Fruit fly (Drosophila melanogaster) whole organism, embryonic: Measurements from ENCODE around the gene SerRS.

Source experiments
- Aef1 ChIP-seq: fragments of 200-800 bp; sonication (Bioruptor generic); IDR thresholded peaks from 3 replicates; pipeline ENCODE4 v1.3.6; 2022; ENCODE audit warnings: missing biosample characterization, missing genetic modification characterization
- Atf6 ChIP-seq: fragments of 200-800 bp; sonication (Bioruptor generic); IDR thresholded peaks from 2 replicates; pipeline ENCODE4 v1.3.6; 2022; ENCODE audit warnings: missing biosample characterization, missing genetic modification characterization
- Bdp1 ChIP-seq: fragments of 200-800 bp; sonication (Bioruptor generic); optimal IDR thresholded peaks from 3 replicates; lab custom pipeline; 2016; ENCODE audit warnings: missing biosample characterization, missing genetic modification characterization
- Bteb2 ChIP-seq: fragments of 200-800 bp; sonication (Bioruptor generic); optimal IDR thresholded peaks from 2 replicates; lab custom pipeline; 2016; ENCODE audit warnings: missing biosample characterization, missing genetic modification characterization
- CG10147 ChIP-seq: fragments of 200-800 bp; sonication (Bioruptor generic); optimal IDR thresholded peaks from 2 replicates; lab custom pipeline; 2019; ENCODE audit warnings: missing biosample characterization, mild to moderate bottlenecking, missing genetic modification characterization, moderate library complexity
- CG10543 ChIP-seq: fragments of 200-800 bp; sonication (Bioruptor generic); optimal IDR thresholded peaks from 3 replicates; lab custom pipeline; 2017; ENCODE audit warnings: missing biosample characterization, mild to moderate bottlenecking, missing genetic modification characterization, moderate library complexity
- CG12299 ChIP-seq: fragments of 200-800 bp; sonication (Bioruptor generic); optimal IDR thresholded peaks from 2 replicates; lab custom pipeline; 2018; ENCODE audit warnings: missing biosample characterization, mild to moderate bottlenecking, missing genetic modification characterization
- CG12659 ChIP-seq: fragments of 200-800 bp; sonication (Bioruptor generic); optimal IDR thresholded peaks from 3 replicates; lab custom pipeline; 2017; ENCODE audit warnings: mild to moderate bottlenecking, missing biosample characterization, missing genetic modification reagents, missing genetic modification characterization
- CG13296 ChIP-seq: fragments of 200-800 bp; sonication (Bioruptor generic); optimal IDR thresholded peaks from 3 replicates; lab custom pipeline; 2018; ENCODE audit warnings: missing biosample characterization, mild to moderate bottlenecking, missing genetic modification characterization
- CG13775 ChIP-seq: fragments of 200-800 bp; sonication (Bioruptor generic); optimal IDR thresholded peaks from 3 replicates; lab custom pipeline; 2017; ENCODE audit warnings: missing biosample characterization, mild to moderate bottlenecking, missing genetic modification characterization
- CG14441 ChIP-seq: fragments of 200-800 bp; sonication (Bioruptor generic); IDR thresholded peaks from 2 replicates; pipeline ENCODE4 v1.3.6; 2022; ENCODE audit warnings: missing biosample characterization, missing genetic modification characterization
- CG1529 ChIP-seq: fragments of 200-800 bp; sonication (Bioruptor generic); optimal IDR thresholded peaks from 3 replicates; lab custom pipeline; 2018; ENCODE audit warnings: missing biosample characterization, missing genetic modification characterization
- CG17361 ChIP-seq: fragments of 200-800 bp; sonication (Bioruptor generic); IDR thresholded peaks from 3 replicates; pipeline ENCODE4 v1.3.6; 2022; ENCODE audit warnings: missing biosample characterization, missing genetic modification characterization
- CG31365 ChIP-seq: fragments of 200-800 bp; sonication (Bioruptor generic); optimal IDR thresholded peaks from 2 replicates; lab custom pipeline; 2018; ENCODE audit warnings: missing biosample characterization, mild to moderate bottlenecking, missing genetic modification characterization
- CG32772 ChIP-seq: fragments of 200-800 bp; sonication (Bioruptor generic); IDR thresholded peaks from 2 replicates; pipeline ENCODE4 v1.3.6; 2022; ENCODE audit warnings: missing biosample characterization, missing genetic modification characterization
- CG3407 ChIP-seq: fragments of 200-800 bp; sonication (Bioruptor generic); optimal IDR thresholded peaks from 2 replicates; lab custom pipeline; 2018; ENCODE audit warnings: missing biosample characterization, mild to moderate bottlenecking, missing genetic modification characterization
- CG34376 ChIP-seq: fragments of 200-800 bp; sonication (Bioruptor generic); optimal IDR thresholded peaks from 2 replicates; lab custom pipeline; 2018; ENCODE audit warnings: missing biosample characterization, mild to moderate bottlenecking, missing genetic modification characterization
- CG43689 ChIP-seq: fragments of 200-800 bp; sonication (Bioruptor generic); IDR thresholded peaks from 2 replicates; pipeline ENCODE4 v1.3.6; 2022; ENCODE audit warnings: missing biosample characterization, missing genetic modification characterization
- CG5245 ChIP-seq: fragments of 200-800 bp; sonication (Bioruptor generic); optimal IDR thresholded peaks from 3 replicates; lab custom pipeline; 2016; ENCODE audit warnings: missing biosample characterization, missing genetic modification characterization
- CG6254 ChIP-seq: fragments of 200-800 bp; sonication (Bioruptor generic); optimal IDR thresholded peaks from 3 replicates; lab custom pipeline; 2017; ENCODE audit warnings: mild to moderate bottlenecking, missing biosample characterization, missing genetic modification reagents, missing genetic modification characterization
- CG6272 ChIP-seq: fragments of 200-800 bp; sonication (Bioruptor generic); IDR thresholded peaks from 2 replicates; pipeline ENCODE4 v1.3.6; 2022; ENCODE audit warnings: missing biosample characterization, missing genetic modification characterization
- CG8089 ChIP-seq: fragments of 200-800 bp; sonication (Bioruptor generic); optimal IDR thresholded peaks from 3 replicates; lab custom pipeline; 2016; ENCODE audit warnings: missing biosample characterization, missing genetic modification characterization
- CG9609 ChIP-seq: fragments of 200-800 bp; sonication (Bioruptor generic); optimal IDR thresholded peaks from 3 replicates; lab custom pipeline; 2016; ENCODE audit warnings: missing biosample characterization, missing genetic modification characterization
- E2f1 ChIP-seq: fragments of 200-800 bp; sonication (Bioruptor generic); IDR thresholded peaks from 2 replicates; pipeline ENCODE4 v1.3.6; 2022; ENCODE audit warnings: missing biosample characterization, missing genetic modification characterization
- Eip74EF ChIP-seq, 2 experiments: fragments of 200-800 bp in 1 of 2; fragments of >200 bp in 1 of 2; sonication (Bioruptor generic) in 1 of 2; optimal IDR thresholded peaks; 2 replicates each; lab custom pipeline; 2017 to 2019; ENCODE audit warnings: missing biosample characterization in 2 of 2, missing genetic modification characterization in 2 of 2, mild to moderate bottlenecking in 1 of 2, moderate library complexity in 1 of 2
- Ets65A ChIP-seq: fragments of 200-800 bp; sonication (Bioruptor generic); peaks from one replicate; lab custom pipeline; 2016; ENCODE audit warnings: missing biosample characterization, missing genetic modification characterization
- Fer1 ChIP-seq: fragments of 200-800 bp; sonication (Bioruptor generic); optimal IDR thresholded peaks from 2 replicates; lab custom pipeline; 2017; ENCODE audit warnings: missing biosample characterization, mild to moderate bottlenecking, missing genetic modification characterization
- Nf-YC ChIP-seq: fragments of 200-800 bp; optimal IDR thresholded peaks from 3 replicates; lab custom pipeline; 2019; ENCODE audit warnings: missing biosample characterization, mild to moderate bottlenecking, missing genetic modification characterization, moderate library complexity
- PHDP ChIP-seq: fragments of 200-800 bp; sonication (Bioruptor generic); optimal IDR thresholded peaks from 3 replicates; lab custom pipeline; 2018; ENCODE audit warnings: missing biosample characterization, mild to moderate bottlenecking, missing genetic modification characterization, moderate library complexity
- Ravus ChIP-seq: fragments of 200-800 bp; sonication (Bioruptor generic); IDR thresholded peaks from 2 replicates; pipeline ENCODE4 v1.3.6; 2022; ENCODE audit warnings: missing biosample characterization, missing genetic modification characterization
- Scr ChIP-seq: fragments of 200-800 bp; sonication (Bioruptor generic); IDR thresholded peaks from 2 replicates; pipeline ENCODE4 v1.3.6; 2022; ENCODE audit warnings: missing biosample characterization, missing genetic modification characterization; ENCODE audit not compliant: partially characterized antibody
- Sox100B ChIP-seq: fragments of 200-800 bp; sonication (Bioruptor generic); optimal IDR thresholded peaks from 3 replicates; lab custom pipeline; 2018; ENCODE audit warnings: missing biosample characterization, mild to moderate bottlenecking, missing genetic modification characterization
- Sry-β ChIP-seq: fragments of 200-800 bp; sonication (Bioruptor generic); optimal IDR thresholded peaks from 2 replicates; lab custom pipeline; 2018; ENCODE audit warnings: missing biosample characterization, mild to moderate bottlenecking, missing genetic modification characterization, moderate library complexity
- amos ChIP-seq: fragments of 200-800 bp; sonication (Bioruptor generic); IDR thresholded peaks from 2 replicates; pipeline ENCODE4 v1.3.6; 2022; ENCODE audit warnings: missing biosample characterization, missing genetic modification characterization; ENCODE audit not compliant: partially characterized antibody
- btn ChIP-seq: fragments of 200-800 bp; sonication (Bioruptor generic); optimal IDR thresholded peaks from 2 replicates; lab custom pipeline; 2016; ENCODE audit warnings: missing biosample characterization, missing genetic modification characterization
- crc ChIP-seq: fragments of 200-800 bp; sonication (Bioruptor generic); optimal IDR thresholded peaks from 2 replicates; lab custom pipeline; 2016; ENCODE audit warnings: missing biosample characterization, missing genetic modification characterization
- crol ChIP-seq: fragments of 200-800 bp; sonication (Bioruptor generic); IDR thresholded peaks from 2 replicates; pipeline ENCODE4 v1.3.6; 2022; ENCODE audit warnings: missing biosample characterization, missing genetic modification characterization
- da ChIP-seq: fragments of 200-800 bp; sonication (Bioruptor generic); optimal IDR thresholded peaks from 2 replicates; lab custom pipeline; 2016; ENCODE audit warnings: missing biosample characterization, missing genetic modification characterization
- fd102C ChIP-seq: fragments of 200-800 bp; sonication (Bioruptor generic); optimal IDR thresholded peaks from 2 replicates; lab custom pipeline; 2018; ENCODE audit warnings: missing biosample characterization, mild to moderate bottlenecking, missing genetic modification characterization, moderate library complexity
- grn ChIP-seq: fragments of 200-800 bp; sonication (Bioruptor generic); optimal IDR thresholded peaks from 3 replicates; lab custom pipeline; 2017; ENCODE audit warnings: missing biosample characterization, missing genetic modification characterization
- gro ChIP-seq: fragments of 200-800 bp; sonication (Bioruptor generic); optimal IDR thresholded peaks from 2 replicates; lab custom pipeline; 2016; ENCODE audit warnings: missing biosample characterization, missing genetic modification characterization
- her ChIP-seq: fragments of 200-800 bp; sonication (Bioruptor generic); optimal IDR thresholded peaks from 2 replicates; lab custom pipeline; 2016; ENCODE audit warnings: missing biosample characterization, missing genetic modification characterization
- ken ChIP-seq: fragments of 200-800 bp; sonication (Bioruptor generic); IDR thresholded peaks from 3 replicates; pipeline ENCODE4 v1.3.6; 2022; ENCODE audit warnings: missing biosample characterization, missing genetic modification characterization
- onecut ChIP-seq: fragments of 200-800 bp; sonication (Bioruptor generic); IDR thresholded peaks from 2 replicates; pipeline ENCODE4 v1.3.6; 2022; ENCODE audit warnings: missing biosample characterization, missing genetic modification characterization
- schlank ChIP-seq: fragments of 200-800 bp; sonication (Bioruptor generic); optimal IDR thresholded peaks from 2 replicates; lab custom pipeline; 2018; ENCODE audit warnings: missing biosample characterization, mild to moderate bottlenecking, missing genetic modification characterization
- slp2 ChIP-seq: fragments of 200-800 bp; sonication (Bioruptor generic); optimal IDR thresholded peaks from 2 replicates; lab custom pipeline; 2016; ENCODE audit warnings: missing biosample characterization, missing genetic modification characterization
- tll ChIP-seq, 2 experiments: fragments of 200-800 bp in 1 of 2; fragments of >200 bp in 1 of 2; sonication (Bioruptor generic) in 1 of 2; optimal IDR thresholded peaks; 2 replicates each; lab custom pipeline; 2017 to 2019; ENCODE audit warnings: missing biosample characterization in 2 of 2, missing genetic modification characterization in 2 of 2, mild to moderate bottlenecking in 1 of 2, moderate library complexity in 1 of 2
- vfl ChIP-seq: fragments of 200-800 bp; sonication (Bioruptor generic); optimal IDR thresholded peaks from 2 replicates; lab custom pipeline; 2016; ENCODE audit warnings: missing biosample characterization, missing genetic modification characterization
- zen ChIP-seq: fragments of 200-800 bp; sonication (Bioruptor generic); optimal IDR thresholded peaks from 3 replicates; lab custom pipeline; 2018; ENCODE audit warnings: missing biosample characterization, mild to moderate bottlenecking, missing genetic modification characterization, moderate library complexity
- zf30C ChIP-seq: fragments of 200-800 bp; sonication (Bioruptor generic); optimal IDR thresholded peaks from 3 replicates; lab custom pipeline; 2018; ENCODE audit warnings: missing biosample characterization, mild to moderate bottlenecking, missing genetic modification characterization
- zfh2 ChIP-seq: fragments of 200-800 bp; sonication (Bioruptor generic); optimal IDR thresholded peaks from 2 replicates; lab custom pipeline; 2016; ENCODE audit warnings: missing biosample characterization, missing genetic modification characterization

SerRS gene

DNA sequence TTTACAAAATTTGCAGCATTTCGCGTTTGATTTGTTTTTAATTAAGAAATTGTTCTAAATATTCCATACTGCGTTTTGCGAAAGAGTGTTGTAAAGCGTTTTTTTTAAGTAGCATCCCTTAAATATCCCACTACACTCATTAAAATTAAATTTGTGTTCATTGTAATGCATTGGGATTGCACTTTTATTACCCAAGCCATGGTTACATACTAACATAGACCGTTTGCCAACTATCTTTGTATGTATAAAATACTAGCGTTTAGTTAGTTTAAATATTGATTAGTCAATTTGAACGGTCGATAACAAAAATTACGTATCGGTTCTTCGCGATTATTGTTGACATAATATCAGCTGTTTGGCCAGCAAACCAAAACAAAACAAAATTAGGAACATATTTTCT lies 2.6 kb upstream of the SerRS start, which contains the start of the genes cnir and CG17221 (continued):
- TF ChIP-seq Atf6 (GFP tag; lab: Robert Waterston, UW) (peak; percentile 50; the same call in 1 of the 2 replicates), Eip74EF (GFP tag; optimal IDR thresholded peaks at IDR 0.05; lab: Kevin White, UChicago) (peak in 1 of 2 experiments; percentile 12), CG34376 (GFP tag; lab: Kevin White, UChicago) (peak; percentile 59), Bdp1 (no peak), da (peak; percentile 6), CG9609 (GFP tag; lab: Kevin White, UChicago) (peak; percentile 61), CG3407 (GFP tag; lab: Kevin White, UChicago) (no peak), zen (peak; percentile 78), Fer1 (GFP tag; lab: Kevin White, UChicago) (peak; percentile 79), CG12659 (GFP tag; lab: Kevin White, UChicago) (peak; percentile 75), CG17361 (GFP tag; lab: Robert Waterston, UW) (peak; percentile 68; the same call in 2 of the 3 replicates), btn (peak; percentile 38), CG6272 (GFP tag; lab: Robert Waterston, UW) (peak; percentile 17; the same call in 1 of the 2 replicates), slp2 (GFP tag; lab: Kevin White, UChicago) (peak; percentile 66), zf30C (GFP tag; lab: Kevin White, UChicago) (no peak), ken (GFP tag; lab: Robert Waterston, UW) (no peak), CG5245 (GFP tag; lab: Kevin White, UChicago) (peak; percentile 43), CG43689 (GFP tag; lab: Robert Waterston, UW) (no peak), onecut (GFP tag; lab: Robert Waterston, UW) (peak; percentile 88), CG31365 (tag; lab: Kevin White, UChicago) (peak; percentile 22), Bteb2 (GFP tag; lab: Kevin White, UChicago) (peak; percentile 64), CG10147 (GFP tag; lab: Kevin White, UChicago) (peak; percentile 55), CG10543 (GFP tag; lab: Kevin White, UChicago) (peak; percentile 71), CG14441 (GFP tag; lab: Robert Waterston, UW) (0 out of 2 replicates have a peak, but pooled peaks have one; percentile 21), CG8089 (GFP tag; lab: Kevin White, UChicago) (peak; percentile 41), Ets65A (GFP tag; lab: Kevin White, UChicago) (peak; percentile 88), crc (GFP tag; lab: Kevin White, UChicago) (peak; percentile 57), tll (GFP tag; optimal IDR thresholded peaks at IDR 0.05; lab: Kevin White, UChicago) (no peak), fd102C (GFP tag; lab: Kevin White, UChicago) (no peak), PHDP (tag; lab: Kevin White, UChicago) (peak; percentile 68), CG12299 (tag; lab: Kevin White, UChicago) (peak; percentile 61), Sox100B (peak; percentile 44), CG1529 (GFP tag; lab: Kevin White, UChicago) (no peak), Nf-YC (tag; lab: Kevin White, UChicago) (peak; percentile 54), CG13296 (GFP tag; lab: Kevin White, UChicago) (peak; percentile 63), CG6254 (no peak), schlank (tag; lab: Kevin White, UChicago) (peak; percentile 31), CG32772 (GFP tag; lab: Robert Waterston, UW) (no peak), grn (GFP tag; lab: Kevin White, UChicago) (no peak), her (peak; percentile 66), Ravus (GFP tag; lab: Robert Waterston, UW) (no peak), gro (GFP tag; lab: Kevin White, UChicago) (peak; percentile 74), Scr (peak; percentile 54), Aef1 (GFP tag; lab: Robert Waterston, UW) (peak; percentile 43; the same call in 2 of the 3 replicates), E2f1 (GFP tag; lab: Robert Waterston, UW) (no peak), vfl (peak; percentile 55), crol (GFP tag; lab: Robert Waterston, UW) (no peak), zfh2 (GFP tag; lab: Kevin White, UChicago) (peak; percentile 78), amos (GFP tag; lab: Robert Waterston, UW) (no peak; the same call in 1 of the 2 replicates), CG13775 (peak; percentile 58), Sry-β (GFP tag; lab: Kevin White, UChicago) (no peak)
